Fruit fly (Drosophila melanogaster): Measurements from ENCODE around the gene cd.

cd gene

dm6 chr3R:22667284-22667958 is 27.3 kb upstream of the cd start:
- TF ChIP-seq Dif (GFP tag; optimal IDR thresholded peaks at IDR 0.05; ENCODE audit: partially characterized antibody) (peak; percentile 44), HLH106 (tag; optimal IDR thresholded peaks at IDR 0.05) (peak; percentile 93), h (GFP tag; optimal IDR thresholded peaks at IDR 0.05) (peak; percentile 93), rgr (GFP tag; optimal IDR thresholded peaks at IDR 0.05) (peak; percentile 88), ey (GFP tag; optimal IDR thresholded peaks at IDR 0.05) (peak; percentile 88), fru (GFP tag; optimal IDR thresholded peaks at IDR 0.05) (peak; percentile 79), psq (GFP tag; optimal IDR thresholded peaks at IDR 0.05) (peak; percentile 81), CG9705 (GFP tag; optimal IDR thresholded peaks at IDR 0.05) (peak; percentile 78), Hnf4 (GFP tag; optimal IDR thresholded peaks at IDR 0.05) (peak; percentile 65), dl (GFP tag; optimal IDR thresholded peaks at IDR 0.05; ENCODE audit: insufficient read depth in 1 of 2, partially characterized antibody in 2 of 2) (peak; percentile 10 to 43), foxo (GFP tag; optimal IDR thresholded peaks at IDR 0.05) (peak in 1 of 2 experiments; percentile 91), Jra (GFP tag; optimal IDR thresholded peaks at IDR 0.05) (peak; percentile 21), OdsH (GFP tag; optimal IDR thresholded peaks at IDR 0.05) (peak; percentile 89), Hr78 (GFP tag; optimal IDR thresholded peaks at IDR 0.05) (no peak), dsf (GFP tag; optimal IDR thresholded peaks at IDR 0.05; ENCODE audit: borderline replicate concordance) (peak; percentile 45), Sp1 (GFP tag; optimal IDR thresholded peaks at IDR 0.05) (peak; percentile 92), jim (GFP tag; optimal IDR thresholded peaks at IDR 0.05) (no peak), Abd-B (GFP tag; optimal IDR thresholded peaks at IDR 0.05) (no peak), br (GFP tag; optimal IDR thresholded peaks at IDR 0.05) (peak; percentile 84), tai (GFP tag; optimal IDR thresholded peaks at IDR 0.05) (peak; percentile 76), brk (GFP tag; optimal IDR thresholded peaks at IDR 0.05) (peak; percentile 51), CG32264 (GFP tag; optimal IDR thresholded peaks at IDR 0.05) (peak; percentile 60), usp (GFP tag; optimal IDR thresholded peaks at IDR 0.05) (no peak), dmrt93B (GFP tag; optimal IDR thresholded peaks at IDR 0.05) (peak; percentile 89), sage (GFP tag; optimal IDR thresholded peaks at IDR 0.05) (peak; percentile 66), CrebA (GFP tag; optimal IDR thresholded peaks at IDR 0.05; ENCODE audit: borderline replicate concordance) (no peak), pan (optimal IDR thresholded peaks at IDR 0.05) (no peak), Dfd (GFP tag; optimal IDR thresholded peaks at IDR 0.05) (peak; percentile 51), Rel (GFP tag; optimal IDR thresholded peaks at IDR 0.05) (no peak), Rel (tag; optimal IDR thresholded peaks at IDR 0.05) (peak; percentile 35), N (GFP tag; optimal IDR thresholded peaks at IDR 0.05) (no peak), woc (GFP tag; optimal IDR thresholded peaks at IDR 0.05) (peak; percentile 88)

- TF ChIP-seq dl (GFP tag; optimal IDR thresholded peaks at IDR 0.05; ENCODE audit: insufficient read depth in 1 of 2, partially characterized antibody in 2 of 2), result no peak
- no peak for TF ChIP-seq lola (GFP tag; optimal IDR thresholded peaks at IDR 0.05)
- no peak for TF ChIP-seq Mio (GFP tag; optimal IDR thresholded peaks at IDR 0.05)
- no peak for TF ChIP-seq woc (GFP tag; optimal IDR thresholded peaks at IDR 0.05)
- no peak for TF ChIP-seq Sp1 (GFP tag; optimal IDR thresholded peaks at IDR 0.05)
- TF ChIP-seq ey (GFP tag; optimal IDR thresholded peaks at IDR 0.05), result no peak
- no peak for TF ChIP-seq sage (GFP tag; optimal IDR thresholded peaks at IDR 0.05)
- TF ChIP-seq dmrt93B (GFP tag; optimal IDR thresholded peaks at IDR 0.05), result no peak
- no peak for TF ChIP-seq CG9705 (GFP tag; optimal IDR thresholded peaks at IDR 0.05)
- TF ChIP-seq Hnf4 (GFP tag; optimal IDR thresholded peaks at IDR 0.05), result no peak
- no peak for TF ChIP-seq N (GFP tag; optimal IDR thresholded peaks at IDR 0.05)
These were observed 26.8 kb upstream of the cd start for dm6 chr3R:22667959-22668316.

dm6 chr3R:22668622-22669021 is 26.1 kb upstream of the cd start:
- no peak for TF ChIP-seq HLH106 (tag; optimal IDR thresholded peaks at IDR 0.05)
- no peak for TF ChIP-seq Vsx2 (GFP tag; optimal IDR thresholded peaks at IDR 0.05; ENCODE audit: partially characterized antibody)
- no peak for TF ChIP-seq Mio (GFP tag; optimal IDR thresholded peaks at IDR 0.05)
- peak; percentile 2 for TF ChIP-seq Hnf4 (GFP tag; optimal IDR thresholded peaks at IDR 0.05)
- no peak for TF ChIP-seq CG9705 (GFP tag; optimal IDR thresholded peaks at IDR 0.05)
- peak; percentile 26 for TF ChIP-seq rgr (GFP tag; optimal IDR thresholded peaks at IDR 0.05)
- no peak for TF ChIP-seq dmrt93B (GFP tag; optimal IDR thresholded peaks at IDR 0.05)
- TF ChIP-seq CG32264 (GFP tag; optimal IDR thresholded peaks at IDR 0.05), result no peak
- peak; percentile 9 for TF ChIP-seq psq (GFP tag; optimal IDR thresholded peaks at IDR 0.05)
- no peak for TF ChIP-seq sv (GFP tag; optimal IDR thresholded peaks at IDR 0.05)
- TF ChIP-seq h (GFP tag; optimal IDR thresholded peaks at IDR 0.05), result peak; percentile 21
- TF ChIP-seq lola (GFP tag; optimal IDR thresholded peaks at IDR 0.05), result no peak
- TF ChIP-seq brk (GFP tag; optimal IDR thresholded peaks at IDR 0.05), result no peak
- TF ChIP-seq Hr83 (GFP tag; optimal IDR thresholded peaks at IDR 0.05; ENCODE audit: poor library complexity, severe bottlenecking), result no peak
- no peak for TF ChIP-seq br (GFP tag; optimal IDR thresholded peaks at IDR 0.05)
- TF ChIP-seq fru (GFP tag; optimal IDR thresholded peaks at IDR 0.05), result no peak
- TF ChIP-seq foxo (GFP tag; optimal IDR thresholded peaks at IDR 0.05), result peak in 1 of 2 experiments; percentile 17
- no peak for TF ChIP-seq Dif (GFP tag; optimal IDR thresholded peaks at IDR 0.05; ENCODE audit: partially characterized antibody)
- no peak for TF ChIP-seq Dfd (GFP tag; optimal IDR thresholded peaks at IDR 0.05)
- no peak for TF ChIP-seq ey (GFP tag; optimal IDR thresholded peaks at IDR 0.05)
- no peak for TF ChIP-seq sage (GFP tag; optimal IDR thresholded peaks at IDR 0.05)
- no peak for TF ChIP-seq Jra (GFP tag; optimal IDR thresholded peaks at IDR 0.05)
- TF ChIP-seq dsf (GFP tag; optimal IDR thresholded peaks at IDR 0.05; ENCODE audit: borderline replicate concordance), result no peak
- no peak for TF ChIP-seq GATAd (GFP tag; optimal IDR thresholded peaks at IDR 0.05)
- no peak for TF ChIP-seq CrebA (GFP tag; optimal IDR thresholded peaks at IDR 0.05; ENCODE audit: borderline replicate concordance)
- no peak for TF ChIP-seq Abd-B (GFP tag; optimal IDR thresholded peaks at IDR 0.05)
- no peak for TF ChIP-seq woc (GFP tag; optimal IDR thresholded peaks at IDR 0.05)
- TF ChIP-seq dl (GFP tag; optimal IDR thresholded peaks at IDR 0.05; ENCODE audit: insufficient read depth in 1 of 2, partially characterized antibody in 2 of 2), result no peak
- TF ChIP-seq jim (GFP tag; optimal IDR thresholded peaks at IDR 0.05), result no peak
- TF ChIP-seq Rel (GFP tag; optimal IDR thresholded peaks at IDR 0.05), result no peak
- no peak for TF ChIP-seq Rel (tag; optimal IDR thresholded peaks at IDR 0.05)
- TF ChIP-seq Hr78 (GFP tag; optimal IDR thresholded peaks at IDR 0.05), result no peak
- TF ChIP-seq pan (optimal IDR thresholded peaks at IDR 0.05), result no peak
